Worm (Caenorhabditis elegans) whole organism, late embryonic: ENCODE data around the gene Y7A5A.8.

ENCODE experiments used
- hlh-30 ChIP-seq: sonication (generic microtip); optimal IDR thresholded peaks from 2 replicates; lab custom pipeline; 2017; ENCODE audit warnings: antibody characterized with exemption, missing genetic modification characterization, missing compliant biosample characterization; ENCODE audit not compliant: insufficient read depth
- pqm-1 ChIP-seq: sonication (generic microtip); optimal IDR thresholded peaks from 2 replicates; lab custom pipeline; 2016; ENCODE audit warnings: missing genetic modification characterization, missing compliant biosample characterization

- TF ChIP-seq hlh-30 (tag; lab: Kevin White, UChicago), result no peak
- TF ChIP-seq pqm-1 (tag; lab: Kevin White, UChicago), result no peak
Observed at ce11 chrX:15846552-15846951, 24.3 kb downstream of the Y7A5A.8 start.
